Worm (Caenorhabditis elegans): Measurements from ENCODE around the gene F56A8.9.

ce11 chrIII:13298722-13299431, 44.4 kb downstream of the F56A8.9 start, which contains the start of gene pgm-2:
- no peak for TF ChIP-seq him-1 (tag; optimal IDR thresholded peaks at IDR 0.05)
- no peak for TF ChIP-seq W03F9.2 (tag; optimal IDR thresholded peaks at IDR 0.05)
